Fruit fly (Drosophila melanogaster): ENCODE data around the gene Papst2.

Gene Papst2

DNA sequence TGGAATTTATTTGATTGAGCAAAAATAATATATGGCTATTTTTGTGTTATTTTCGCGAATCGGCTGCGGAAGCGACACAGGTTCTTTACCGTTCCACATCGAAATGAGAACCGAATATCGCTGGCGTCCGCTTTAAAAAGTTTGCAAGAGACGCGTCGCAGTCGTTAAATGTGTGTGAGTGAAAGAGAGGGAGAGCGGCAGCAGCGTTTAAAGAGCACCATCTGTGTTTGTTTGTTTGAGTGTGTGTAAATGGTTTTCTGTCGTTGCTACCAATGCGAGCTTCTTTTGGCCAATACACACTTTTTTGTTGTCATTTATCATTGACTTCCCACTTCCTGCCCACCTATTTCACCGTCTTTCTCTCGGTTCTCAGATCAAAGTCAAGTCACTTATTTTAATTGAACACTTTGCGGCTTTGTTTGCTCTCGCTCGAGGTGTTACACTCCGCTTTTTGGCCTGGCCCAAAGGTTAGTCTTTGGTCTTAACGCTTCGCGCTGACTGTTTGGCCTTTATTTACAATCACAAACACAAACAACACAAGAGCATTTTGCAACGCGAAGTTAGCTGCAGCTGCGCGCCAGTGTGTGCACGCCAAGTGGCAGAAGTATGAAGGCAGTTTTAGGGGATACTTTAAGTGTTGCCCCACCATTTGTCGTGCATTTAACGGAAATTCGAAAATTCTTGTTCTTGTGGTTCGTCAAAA lies 30.4 kb upstream of the Papst2 start, which contains the start of gene CG3764 (continued):
- TF ChIP-seq Xbp1 (GFP tag; optimal IDR thresholded peaks at IDR 0.05) (peak; percentile 56), crc (GFP tag; optimal IDR thresholded peaks at IDR 0.05) (peak; percentile 34), Dp (GFP tag; optimal IDR thresholded peaks at IDR 0.05) (peak; percentile 77), esg (GFP tag; conservative IDR thresholded peaks at IDR 0.05) (no peak), CG31441 (GFP tag; IDR thresholded peaks at IDR 0.05) (peak; percentile 63), CG7271 (tag; optimal IDR thresholded peaks at IDR 0.05) (peak; percentile 72), CG7556 (GFP tag; optimal IDR thresholded peaks at IDR 0.05) (peak; percentile 59), CG5245 (GFP tag; optimal IDR thresholded peaks at IDR 0.05) (peak; percentile 30), ssp (GFP tag; IDR thresholded peaks at IDR 0.05) (no peak), CG11456 (GFP tag; IDR thresholded peaks at IDR 0.05) (peak; percentile 75; the same call in 2 of the 3 replicates), dati (GFP tag; IDR thresholded peaks at IDR 0.05) (no peak), CG12744 (GFP tag; optimal IDR thresholded peaks at IDR 0.05) (peak; percentile 20), zen (tag; optimal IDR thresholded peaks at IDR 0.05) (peak; percentile 46), tin (GFP tag; optimal IDR thresholded peaks at IDR 0.05) (peak; percentile 51), ash1 (GFP tag; optimal IDR thresholded peaks at IDR 0.05) (peak; percentile 89), CG12071 (GFP tag; optimal IDR thresholded peaks at IDR 0.05) (peak; percentile 91), Nf-YC (tag; optimal IDR thresholded peaks at IDR 0.05) (peak; percentile 78), lilli (GFP tag; optimal IDR thresholded peaks at IDR 0.05) (peak; percentile 42), Sox100B (GFP tag; optimal IDR thresholded peaks at IDR 0.05) (no peak), exex (tag; optimal IDR thresholded peaks at IDR 0.05) (peak; percentile 62), so (GFP tag; IDR thresholded peaks at IDR 0.05) (peak; percentile 44; the same call in 2 of the 3 replicates), tap (tag; optimal IDR thresholded peaks at IDR 0.05) (peak; percentile 76), Hand (GFP tag; optimal IDR thresholded peaks at IDR 0.05) (peak; percentile 67), mirr (GFP tag; optimal IDR thresholded peaks at IDR 0.05) (peak; percentile 94), CG4424 (GFP tag; optimal IDR thresholded peaks at IDR 0.05) (peak; percentile 47), repo (GFP tag; optimal IDR thresholded peaks at IDR 0.05) (peak; percentile 81), disco-r (GFP tag; optimal IDR thresholded peaks at IDR 0.05) (peak; percentile 63), MTF-1 (GFP tag; optimal IDR thresholded peaks at IDR 0.05; ENCODE audit: borderline replicate concordance) (peak; percentile 88), Doc2 (GFP tag; IDR thresholded peaks at IDR 0.05) (no peak), Hr39 (optimal IDR thresholded peaks at IDR 0.05) (no peak), CG32772 (GFP tag; IDR thresholded peaks at IDR 0.05) (no peak), scrt (GFP tag; optimal IDR thresholded peaks at IDR 0.05) (peak; percentile 73), unpg (GFP tag; optimal IDR thresholded peaks at IDR 0.05) (peak; percentile 63), CG7786 (GFP tag; optimal IDR thresholded peaks at IDR 0.05) (peak; percentile 44), pnt (GFP tag; optimal IDR thresholded peaks at IDR 0.05) (peak; percentile 60), fd96Cb (tag; optimal IDR thresholded peaks at IDR 0.05) (peak; percentile 6), Lhr (GFP tag; optimal IDR thresholded peaks at IDR 0.05) (peak; percentile 91), CG2116 (GFP tag; optimal IDR thresholded peaks at IDR 0.05) (peak; percentile 77), CG11398 (GFP tag; optimal IDR thresholded peaks at IDR 0.05) (peak; percentile 78), HLHmδ (GFP tag; optimal IDR thresholded peaks at IDR 0.05) (peak; percentile 94), chn (GFP tag; optimal IDR thresholded peaks at IDR 0.05) (peak; percentile 67), CG12769 (tag; optimal IDR thresholded peaks at IDR 0.05) (peak; percentile 84), Dfd (GFP tag; optimal IDR thresholded peaks at IDR 0.05) (no peak), maf-S (GFP tag; optimal IDR thresholded peaks at IDR 0.05) (peak; percentile 50), kay (GFP tag; optimal IDR thresholded peaks at IDR 0.05) (no peak), CG7987 (GFP tag; optimal IDR thresholded peaks at IDR 0.05) (peak; percentile 96), CG4730 (GFP tag; IDR thresholded peaks at IDR 0.05) (no peak), CG8924 (tag; optimal IDR thresholded peaks at IDR 0.05) (peak; percentile 78), ara (GFP tag; IDR thresholded peaks at IDR 0.05) (peak; percentile 73), HmgZ (tag; optimal IDR thresholded peaks at IDR 0.05) (peak; percentile 90)

Data from whole organism, embryonic.